Worm (Caenorhabditis elegans): ENCODE data around the gene C25H3.17.

Gene C25H3.17

ce11 chrII:5691216-5691771 is 21.8 kb upstream of the C25H3.17 start, which contains the start of the genes ndub-5 and eif-2D:
TSS of gene ndub-5 (minus strand) at chrII:5691353.
TSS of gene eif-2D (plus strand) at chrII:5691721.
- no peak for TF ChIP-seq unc-62 (GFP tag; optimal IDR thresholded peaks at IDR 0.05)

- TF ChIP-seq unc-62 (GFP tag; optimal IDR thresholded peaks at IDR 0.05): no peak
These were observed 19.5 kb upstream of the C25H3.17 start, which contains the start of gene C25H3.11 for ce11 chrII:5688959-5689358. TSS of gene C25H3.11 (minus strand) at chrII:5689040.

- no peak for TF ChIP-seq unc-62 (GFP tag; optimal IDR thresholded peaks at IDR 0.05)
These were observed 11.2 kb upstream of the C25H3.17 start, which contains the start of gene flp-27 for ce11 chrII:5680703-5681102. TSS of gene flp-27 (plus strand) at chrII:5681003.

- no peak for TF ChIP-seq unc-62 (GFP tag; optimal IDR thresholded peaks at IDR 0.05)
These were observed 650 bp downstream of the C25H3.17 start, which contains the start of gene C25H3.7 for ce11 chrII:5668830-5669229. TSS of gene C25H3.7 (minus strand) at chrII:5668930.

ce11 chrII:5667540-5667939 is 1.9 kb downstream of the C25H3.17 start:
- no peak for TF ChIP-seq unc-62 (GFP tag; optimal IDR thresholded peaks at IDR 0.05)

- no peak for TF ChIP-seq unc-62 (GFP tag; optimal IDR thresholded peaks at IDR 0.05)
These were observed 3.5 kb downstream of the C25H3.17 start, which contains the start of gene C25H3.16 for ce11 chrII:5665991-5666390. TSS of gene C25H3.16 (plus strand) at chrII:5666291.

ce11 chrII:5665029-5665428 is 4.5 kb downstream of the C25H3.17 start, which contains the start of gene C25H3.15:
TSS of gene C25H3.15 (plus strand) at chrII:5665329.
- TF ChIP-seq unc-62 (GFP tag; optimal IDR thresholded peaks at IDR 0.05): no peak

ce11 chrII:5663180-5663791 is 6.2 kb downstream of the C25H3.17 start:
- no peak for TF ChIP-seq unc-62 (GFP tag; optimal IDR thresholded peaks at IDR 0.05)

- TF ChIP-seq unc-62 (GFP tag; optimal IDR thresholded peaks at IDR 0.05): no peak
These were observed 7.7 kb downstream of the C25H3.17 start for ce11 chrII:5661735-5662177.

- TF ChIP-seq unc-62 (GFP tag; optimal IDR thresholded peaks at IDR 0.05): no peak
These were observed 8.4 kb downstream of the C25H3.17 start, which contains the start of the genes ift-43 and mdt-26 for ce11 chrII:5660736-5661734. TSS of gene ift-43 (minus strand) at chrII:5660786. TSS of gene mdt-26 (plus strand) at chrII:5661181.

- TF ChIP-seq unc-62 (GFP tag; optimal IDR thresholded peaks at IDR 0.05): no peak
These were observed 9.3 kb downstream of the C25H3.17 start for ce11 chrII:5660155-5660554.

- TF ChIP-seq unc-62 (GFP tag; optimal IDR thresholded peaks at IDR 0.05): no peak
These were observed 9.8 kb downstream of the C25H3.17 start, which contains the start of gene fut-3 for ce11 chrII:5659675-5660074. TSS of gene fut-3 (minus strand) at chrII:5659775.

ce11 chrII:5654215-5654614 is 15.3 kb downstream of the C25H3.17 start, which contains the start of gene F59E12.1:
TSS of gene F59E12.1 (plus strand) at chrII:5654515.
- TF ChIP-seq unc-62 (GFP tag; optimal IDR thresholded peaks at IDR 0.05): no peak

- no peak for TF ChIP-seq unc-62 (GFP tag; optimal IDR thresholded peaks at IDR 0.05)
These were observed 17.1 kb downstream of the C25H3.17 start, which contains the start of gene bli-2 for ce11 chrII:5652334-5652733. TSS of gene bli-2 (minus strand) at chrII:5652434.

- TF ChIP-seq unc-62 (GFP tag; optimal IDR thresholded peaks at IDR 0.05): no peak
These were observed 18.1 kb downstream of the C25H3.17 start for ce11 chrII:5651426-5651825.
